Fruit fly (Drosophila melanogaster) whole organism, embryonic: ENCODE measurements around the gene CG32237.
A peak's percentile ranks its signal among the peaks of the same experiment; 100 is the strongest.

ENCODE experiments used
- Adf1 ChIP-seq: fragments of 200-800 bp; sonication (Bioruptor generic); IDR thresholded peaks from 2 replicates; pipeline ENCODE4 v1.3.6; 2022; ENCODE audit warnings: missing biosample characterization, missing genetic modification characterization
- Antp ChIP-seq: fragments of 200-800 bp; sonication (Bioruptor generic); optimal IDR thresholded peaks from 3 replicates; lab custom pipeline; 2016; ENCODE audit warnings: missing biosample characterization, missing genetic modification characterization
- B-H2 ChIP-seq: fragments of 200-800 bp; sonication (Bioruptor generic); optimal IDR thresholded peaks from 2 replicates; lab custom pipeline; 2018; ENCODE audit warnings: missing biosample characterization, mild to moderate bottlenecking, missing genetic modification characterization
- CG10209 ChIP-seq: fragments of 200-800 bp; sonication (Bioruptor generic); optimal IDR thresholded peaks from 3 replicates; lab custom pipeline; 2017; ENCODE audit warnings: missing biosample characterization, mild to moderate bottlenecking, missing genetic modification characterization, missing genetic modification reagents
- CG11504 ChIP-seq: fragments of 200-800 bp; sonication (Bioruptor generic); optimal IDR thresholded peaks from 3 replicates; lab custom pipeline; 2019; ENCODE audit warnings: missing biosample characterization, mild to moderate bottlenecking, missing genetic modification characterization, moderate library complexity
- CG11696 ChIP-seq: fragments of 200-800 bp; sonication (Bioruptor generic); IDR thresholded peaks from 2 replicates; pipeline ENCODE4 v1.3.6; 2022; ENCODE audit warnings: missing biosample characterization, missing genetic modification characterization
- CG12236 ChIP-seq: fragments of 200-800 bp; sonication (Bioruptor generic); optimal IDR thresholded peaks from 2 replicates; lab custom pipeline; 2016; ENCODE audit warnings: missing biosample characterization, missing genetic modification characterization
- CG12942 ChIP-seq: fragments of 200-800 bp; sonication (Bioruptor generic); optimal IDR thresholded peaks from 3 replicates; lab custom pipeline; 2016; ENCODE audit warnings: missing biosample characterization, missing genetic modification characterization
- CG14667 ChIP-seq: fragments of 200-800 bp; sonication (Bioruptor generic); IDR thresholded peaks from 2 replicates; pipeline ENCODE4 v1.3.6; 2022; ENCODE audit warnings: missing biosample characterization, missing genetic modification characterization
- CG1602 ChIP-seq: fragments of 200-800 bp; sonication (Bioruptor generic); optimal IDR thresholded peaks from 3 replicates; lab custom pipeline; 2016; ENCODE audit warnings: missing biosample characterization, missing genetic modification characterization
- CG1647 ChIP-seq: fragments of 200-800 bp; sonication (Bioruptor generic); optimal IDR thresholded peaks from 3 replicates; lab custom pipeline; 2016; ENCODE audit warnings: missing biosample characterization, missing genetic modification characterization
- CG18011 ChIP-seq: fragments of 200-800 bp; sonication (Bioruptor generic); optimal IDR thresholded peaks from 2 replicates; lab custom pipeline; 2017; ENCODE audit warnings: missing biosample characterization, missing genetic modification characterization, mild to moderate bottlenecking, moderate library complexity, missing genotype
- CG1832 ChIP-seq: fragments of 200-800 bp; sonication (Bioruptor generic); optimal IDR thresholded peaks from 2 replicates; lab custom pipeline; 2017; ENCODE audit warnings: missing biosample characterization, mild to moderate bottlenecking, missing genetic modification characterization, inconsistent platforms
- CG2875 ChIP-seq: fragments of 200-800 bp; sonication (Bioruptor generic); optimal IDR thresholded peaks from 2 replicates; lab custom pipeline; 2017; ENCODE audit warnings: missing biosample characterization, mild to moderate bottlenecking, missing genetic modification characterization, missing genetic modification reagents
- CG3163 ChIP-seq: fragments of 200-800 bp; sonication (Bioruptor generic); optimal IDR thresholded peaks from 3 replicates; lab custom pipeline; 2016; ENCODE audit warnings: missing biosample characterization, missing genetic modification characterization
- CG3281 ChIP-seq: fragments of 200-800 bp; sonication (Bioruptor generic); optimal IDR thresholded peaks from 3 replicates; lab custom pipeline; 2017; ENCODE audit warnings: missing biosample characterization, mild to moderate bottlenecking, missing genetic modification characterization
- CG3726 ChIP-seq: fragments of 200-800 bp; sonication (Bioruptor generic); IDR thresholded peaks from 3 replicates; pipeline ENCODE4, ENCODE4 v1.3.6; 2022; ENCODE audit warnings: missing biosample characterization, missing genetic modification characterization
- CG43689 ChIP-seq: fragments of 200-800 bp; sonication (Bioruptor generic); IDR thresholded peaks from 2 replicates; pipeline ENCODE4 v1.3.6; 2022; ENCODE audit warnings: missing biosample characterization, missing genetic modification characterization
- CG9437 ChIP-seq: fragments of 200-800 bp; sonication (Bioruptor generic); optimal IDR thresholded peaks from 2 replicates; lab custom pipeline; 2018; ENCODE audit warnings: missing biosample characterization, mild to moderate bottlenecking, missing genetic modification characterization
- Dek ChIP-seq: fragments of 200-800 bp; sonication (Bioruptor generic); optimal IDR thresholded peaks from 3 replicates; lab custom pipeline; 2019; ENCODE audit warnings: missing biosample characterization, mild to moderate bottlenecking, missing genetic modification characterization, moderate library complexity
- Dfd ChIP-seq, 2 experiments: fragments of >200 bp; optimal IDR thresholded peaks; 2 replicates each; lab custom pipeline; 2017; ENCODE audit warnings: missing biosample characterization in 2 of 2, missing genetic modification characterization in 2 of 2
- Dref ChIP-seq: fragments of 200-800 bp; sonication (Bioruptor generic); IDR thresholded peaks from 2 replicates; pipeline ENCODE4 v1.3.6; 2022; ENCODE audit warnings: missing biosample characterization, missing genetic modification characterization
- E2f1 ChIP-seq: fragments of 200-800 bp; sonication (Bioruptor generic); IDR thresholded peaks from 2 replicates; pipeline ENCODE4 v1.3.6; 2022; ENCODE audit warnings: missing biosample characterization, missing genetic modification characterization
- Hr78 ChIP-seq, 2 experiments: fragments of 200-800 bp in 1 of 2; fragments of >200 bp in 1 of 2; sonication (Bioruptor generic) in 1 of 2; optimal IDR thresholded peaks; 2 replicates each; lab custom pipeline; 2017 to 2019; ENCODE audit warnings: missing biosample characterization in 2 of 2, missing genetic modification characterization in 2 of 2, mild to moderate bottlenecking in 1 of 2, moderate library complexity in 1 of 2
- Neu2 ChIP-seq: fragments of 200-800 bp; sonication (Bioruptor generic); optimal IDR thresholded peaks from 3 replicates; lab custom pipeline; 2016; ENCODE audit warnings: missing biosample characterization, missing genetic modification characterization, borderline replicate concordance
- Nf-YB ChIP-seq: fragments of 200-800 bp; sonication (Bioruptor generic); optimal IDR thresholded peaks from 3 replicates; lab custom pipeline; 2019; ENCODE audit warnings: missing biosample characterization, mild to moderate bottlenecking, missing genetic modification characterization, moderate library complexity
- Ravus ChIP-seq: fragments of 200-800 bp; sonication (Bioruptor generic); IDR thresholded peaks from 2 replicates; pipeline ENCODE4 v1.3.6; 2022; ENCODE audit warnings: missing biosample characterization, missing genetic modification characterization
- Scr ChIP-seq: fragments of 200-800 bp; sonication (Bioruptor generic); IDR thresholded peaks from 2 replicates; pipeline ENCODE4 v1.3.6; 2022; ENCODE audit warnings: missing biosample characterization, missing genetic modification characterization; ENCODE audit not compliant: partially characterized antibody
- ara ChIP-seq: fragments of 200-800 bp; sonication (Bioruptor generic); IDR thresholded peaks from 2 replicates; pipeline ENCODE4 v1.3.6; 2022; ENCODE audit warnings: missing biosample characterization, missing genetic modification characterization
- cas ChIP-seq: fragments of 200-800 bp; sonication (Bioruptor generic); IDR thresholded peaks from 2 replicates; pipeline ENCODE4 v1.3.6; 2022; ENCODE audit warnings: missing biosample characterization, missing genetic modification characterization
- caup ChIP-seq: fragments of 200-800 bp; sonication (Bioruptor generic); optimal IDR thresholded peaks from 3 replicates; lab custom pipeline; 2017; ENCODE audit warnings: missing biosample characterization, mild to moderate bottlenecking, missing genetic modification characterization, moderate library complexity; ENCODE audit not compliant: severe bottlenecking
- chinmo ChIP-seq: fragments of 200-800 bp; sonication (Bioruptor generic); IDR thresholded peaks from 4 replicates; pipeline ENCODE4 v1.3.6; 2022; ENCODE audit warnings: missing biosample characterization, missing genetic modification characterization; ENCODE audit not compliant: partially characterized antibody
- exex ChIP-seq: fragments of 200-800 bp; sonication (Bioruptor generic); optimal IDR thresholded peaks from 4 replicates; lab custom pipeline; 2018; ENCODE audit warnings: missing biosample characterization, mild to moderate bottlenecking, missing genetic modification characterization, moderate library complexity
- fru ChIP-seq: fragments of >200 bp; optimal IDR thresholded peaks from 2 replicates; lab custom pipeline; 2017
- gce ChIP-seq: fragments of 200-800 bp; sonication (Bioruptor generic); IDR thresholded peaks from 3 replicates; pipeline ENCODE4 v1.3.6; 2022; ENCODE audit warnings: missing biosample characterization, missing genetic modification characterization
- grau ChIP-seq: fragments of 200-800 bp; optimal IDR thresholded peaks from 3 replicates; lab custom pipeline; 2019; ENCODE audit warnings: missing biosample characterization, mild to moderate bottlenecking, missing genetic modification characterization, moderate library complexity
- grn ChIP-seq: fragments of 200-800 bp; sonication (Bioruptor generic); optimal IDR thresholded peaks from 3 replicates; lab custom pipeline; 2017; ENCODE audit warnings: missing biosample characterization, missing genetic modification characterization
- gro ChIP-seq: fragments of 200-800 bp; sonication (Bioruptor generic); optimal IDR thresholded peaks from 2 replicates; lab custom pipeline; 2016; ENCODE audit warnings: missing biosample characterization, missing genetic modification characterization
- gsb ChIP-seq: fragments of 200-800 bp; sonication (Bioruptor generic); IDR thresholded peaks from 2 replicates; pipeline ENCODE4 v1.3.6; 2022; ENCODE audit warnings: missing biosample characterization, missing genetic modification characterization
- gsb-n ChIP-seq: fragments of 200-800 bp; sonication (Bioruptor generic); optimal IDR thresholded peaks from 3 replicates; lab custom pipeline; 2018; ENCODE audit warnings: missing biosample characterization, mild to moderate bottlenecking, missing genetic modification characterization
- hb ChIP-seq: fragments of 200-800 bp; sonication (Bioruptor generic); IDR thresholded peaks from 3 replicates; pipeline ENCODE4 v1.3.6; 2022; ENCODE audit warnings: missing biosample characterization, missing genetic modification characterization; ENCODE audit not compliant: partially characterized antibody
- jigr1 ChIP-seq: fragments of 200-800 bp; sonication (Bioruptor generic); IDR thresholded peaks from 3 replicates; pipeline ENCODE4 v1.3.6; 2022; ENCODE audit warnings: missing biosample characterization, missing genetic modification characterization
- ken ChIP-seq: fragments of 200-800 bp; sonication (Bioruptor generic); IDR thresholded peaks from 3 replicates; pipeline ENCODE4 v1.3.6; 2022; ENCODE audit warnings: missing biosample characterization, missing genetic modification characterization
- lov ChIP-seq, 2 experiments: fragments of 200-800 bp in 1 of 2; fragments of >200 bp in 1 of 2; sonication (Bioruptor generic) in 1 of 2; IDR thresholded peaks in 1 of 2; optimal IDR thresholded peaks in 1 of 2; 2 replicates in 1 of 2; 3 replicates in 1 of 2; pipeline versions ENCODE4 v1.3.6 to Lab custom; 2017 to 2022; ENCODE audit warnings: missing biosample characterization in 1 of 2, missing genetic modification characterization in 1 of 2
- row ChIP-seq: fragments of 200-800 bp; sonication (Bioruptor generic); IDR thresholded peaks from 3 replicates; pipeline ENCODE4 v1.3.6; 2022; ENCODE audit warnings: missing biosample characterization, missing genetic modification characterization
- scrt ChIP-seq: fragments of 200-800 bp; sonication (Bioruptor generic); optimal IDR thresholded peaks from 2 replicates; lab custom pipeline; 2018; ENCODE audit warnings: missing biosample characterization, mild to moderate bottlenecking, missing genetic modification characterization, moderate library complexity
- sisA ChIP-seq: fragments of 200-800 bp; sonication (Bioruptor generic); IDR thresholded peaks from 2 replicates; pipeline ENCODE4 v1.3.6; 2022; ENCODE audit warnings: missing biosample characterization, missing genetic modification characterization
- tll ChIP-seq, 2 experiments: fragments of 200-800 bp in 1 of 2; fragments of >200 bp in 1 of 2; sonication (Bioruptor generic) in 1 of 2; optimal IDR thresholded peaks; 2 replicates each; lab custom pipeline; 2017 to 2019; ENCODE audit warnings: missing biosample characterization in 2 of 2, missing genetic modification characterization in 2 of 2, mild to moderate bottlenecking in 1 of 2, moderate library complexity in 1 of 2

Gene CG32237

dm6 chr3L:4824356-4825138, 27.7 kb downstream of the CG32237 start (continued):
- TF ChIP-seq CG10209 (GFP tag; lab: Kevin White, UChicago) (peak; percentile 96), Antp (GFP tag; lab: Kevin White, UChicago) (peak; percentile 75), ara (GFP tag; lab: Robert Waterston, UW) (peak; percentile 97), CG11696 (peak; percentile 89), caup (GFP tag; lab: Kevin White, UChicago) (peak; percentile 94), row (GFP tag; lab: Robert Waterston, UW) (peak; percentile 99), Hr78 (GFP tag; optimal IDR thresholded peaks at IDR 0.05; lab: Kevin White, UChicago) (no peak), exex (tag; lab: Kevin White, UChicago) (peak; percentile 66), Nf-YB (GFP tag; lab: Kevin White, UChicago) (peak; percentile 84), cas (peak; percentile 93), CG14667 (GFP tag; lab: Robert Waterston, UW) (peak; percentile 96), CG11504 (tag; lab: Kevin White, UChicago) (peak; percentile 96), CG18011 (GFP tag; lab: Kevin White, UChicago) (peak; percentile 87), CG43689 (GFP tag; lab: Robert Waterston, UW) (peak; percentile 88), lov (optimal IDR thresholded peaks at IDR 0.05; lab: Kevin White, UChicago) (no peak), lov (GFP tag; IDR thresholded peaks at IDR 0.05; lab: Robert Waterston, UW) (peak; percentile 95), CG1647 (GFP tag; lab: Kevin White, UChicago) (peak; percentile 91), Dfd (GFP tag; optimal IDR thresholded peaks at IDR 0.05; lab: Kevin White, UChicago) (no peak), CG2875 (GFP tag; lab: Kevin White, UChicago) (peak; percentile 90), Dek (tag; lab: Kevin White, UChicago) (peak; percentile 92), tll (GFP tag; optimal IDR thresholded peaks at IDR 0.05; lab: Kevin White, UChicago) (peak in 1 of 2 experiments; percentile 74), grn (GFP tag; lab: Kevin White, UChicago) (no peak), grau (tag; lab: Kevin White, UChicago) (peak; percentile 95), hb (GFP tag; lab: Robert Waterston, UW) (no peak), E2f1 (GFP tag; lab: Robert Waterston, UW) (peak; percentile 97), gsb-n (tag; lab: Kevin White, UChicago) (no peak), fru (lab: Kevin White, UChicago) (no peak), Scr (GFP tag; lab: Robert Waterston, UW) (peak; percentile 58), CG3281 (GFP tag; lab: Kevin White, UChicago) (peak; percentile 94), gro (GFP tag; lab: Kevin White, UChicago) (no peak), jigr1 (GFP tag; lab: Robert Waterston, UW) (peak; percentile 88), gsb (peak; percentile 94), Adf1 (GFP tag; lab: Robert Waterston, UW) (peak; percentile 82), CG1602 (peak; percentile 96), Ravus (peak; percentile 95), gce (GFP tag; lab: Robert Waterston, UW) (peak; percentile 96), Dref (peak; percentile 63), sisA (peak; percentile 98), CG12942 (GFP tag; lab: Kevin White, UChicago) (peak; percentile 93), B-H2 (GFP tag; lab: Kevin White, UChicago) (peak; percentile 27), ken (GFP tag; lab: Robert Waterston, UW) (peak; percentile 91), Neu2 (GFP tag; lab: Kevin White, UChicago) (peak; percentile 67), CG12236 (GFP tag; lab: Kevin White, UChicago) (peak; percentile 80), scrt (peak; percentile 96), CG1832 (no peak), CG9437 (peak; percentile 91), chinmo (GFP tag; lab: Robert Waterston, UW) (peak; percentile 98; the same call in 3 of the 4 replicates), CG3726 (peak; percentile 88), CG3163 (GFP tag; lab: Kevin White, UChicago) (peak; percentile 69)
